Worm (Caenorhabditis elegans) whole organism, L4 larva: Measurements from ENCODE around the gene aat-3.

Experiments used
- D1046.2 ChIP-seq: fragments of 200-800 bp; sonication (Bioruptor generic); IDR thresholded peaks from 2 replicates; pipeline ENCODE4 v1.3.6; 2022; ENCODE audit warnings: missing genetic modification characterization, missing compliant biosample characterization
- F10B5.3 ChIP-seq: sonication (generic microtip); optimal IDR thresholded peaks from 2 replicates; lab custom pipeline; 2016; ENCODE audit warnings: mild to moderate bottlenecking, missing genetic modification characterization, missing compliant biosample characterization
- F37D6.2 ChIP-seq: sonication (generic microtip); optimal IDR thresholded peaks from 2 replicates; lab custom pipeline; 2016; ENCODE audit warnings: mild to moderate bottlenecking, missing genetic modification characterization, missing compliant biosample characterization
- T20F7.1 ChIP-seq: fragments of 200-800 bp; sonication (Bioruptor generic); optimal IDR thresholded peaks from 2 replicates; lab custom pipeline; 2018; ENCODE audit warnings: mild to moderate bottlenecking, missing genetic modification characterization, missing compliant biosample characterization
- T26A8.4 ChIP-seq: fragments of 200-800 bp; sonication (Bioruptor generic); IDR thresholded peaks from 2 replicates; pipeline ENCODE4 v1.3.6; 2022; ENCODE audit warnings: missing genetic modification characterization, missing compliant biosample characterization
- Y105C5A.15 ChIP-seq: fragments of 200-800 bp; sonication (Bioruptor generic); IDR thresholded peaks from 2 replicates; pipeline ENCODE4 v1.3.6; 2022; ENCODE audit warnings: missing genetic modification characterization, missing compliant biosample characterization
- Y48G9A.11 ChIP-seq: fragments of 200-800 bp; sonication (Bioruptor generic); IDR thresholded peaks from 2 replicates; pipeline ENCODE4 v1.3.6; 2022; ENCODE audit warnings: missing genetic modification reagents, missing genetic modification characterization, missing compliant biosample characterization
- Y75B8A.6 ChIP-seq: fragments of 200-800 bp; sonication (Bioruptor generic); IDR thresholded peaks from 2 replicates; pipeline ENCODE4 v1.3.6; 2022; ENCODE audit warnings: missing genetic modification reagents, missing genetic modification characterization, missing compliant biosample characterization
- aha-1 ChIP-seq: fragments of 150-350 bp; peaks from one replicate; lab custom pipeline; 2014; ENCODE audit warnings: missing biosample characterization, missing genetic modification characterization
- ama-1 ChIP-seq: fragments of 150-350 bp; optimal IDR thresholded peaks from 2 replicates; lab custom pipeline; 2014; ENCODE audit warnings: inconsistent platforms, mixed read lengths
- attf-4 ChIP-seq: sonication (generic microtip); optimal IDR thresholded peaks from 3 replicates; lab custom pipeline; 2017; ENCODE audit warnings: missing biosample characterization, missing genetic modification characterization
- ceh-20 ChIP-seq: fragments of 200-800 bp; sonication (Bioruptor generic); IDR thresholded peaks from 2 replicates; pipeline ENCODE4 v1.3.6; 2022; ENCODE audit warnings: missing genetic modification reagents, missing genetic modification characterization, missing compliant biosample characterization
- ceh-62 ChIP-seq: sonication (generic microtip); optimal IDR thresholded peaks from 2 replicates; lab custom pipeline; 2017; ENCODE audit warnings: missing biosample characterization, missing genetic modification characterization
- ceh-82 ChIP-seq: sonication (generic microtip); optimal IDR thresholded peaks from 2 replicates; lab custom pipeline; 2017; ENCODE audit warnings: missing biosample characterization, missing genetic modification characterization
- ctbp-1 ChIP-seq: fragments of 200-800 bp; sonication (Bioruptor generic); IDR thresholded peaks from 2 replicates; pipeline ENCODE4 v1.3.6; 2022; ENCODE audit warnings: missing genetic modification reagents, missing genetic modification characterization, missing compliant biosample characterization
- daf-16 ChIP-seq, 3 experiments: sonication (generic microtip); optimal IDR thresholded peaks; 2 replicates each; lab custom pipeline; 2016 to 2017; ENCODE audit warnings: missing genetic modification characterization in 3 of 3, missing genetic modification reagents in 3 of 3, mild to moderate bottlenecking in 2 of 3, missing compliant biosample characterization in 2 of 3, missing biosample characterization in 1 of 3, moderate library complexity in 1 of 3
- daf-8 ChIP-seq: fragments of 200-800 bp; sonication (Bioruptor generic); IDR thresholded peaks from 2 replicates; pipeline ENCODE4 v1.3.6; 2022; ENCODE audit warnings: missing genetic modification characterization, missing compliant biosample characterization
- dpl-1 ChIP-seq: fragments of 150-350 bp; optimal IDR thresholded peaks from 2 replicates; lab custom pipeline; 2014; ENCODE audit warnings: missing biosample characterization, missing genetic modification reagents, missing genetic modification characterization
- duxl-1 ChIP-seq: sonication (generic microtip); optimal IDR thresholded peaks from 2 replicates; lab custom pipeline; 2016; ENCODE audit warnings: mild to moderate bottlenecking, missing genetic modification characterization, moderate library complexity, missing compliant biosample characterization; ENCODE audit not compliant: poor library complexity
- dve-1 ChIP-seq: sonication (generic microtip); optimal IDR thresholded peaks from 2 replicates; lab custom pipeline; 2017; ENCODE audit warnings: antibody characterized with exemption, mild to moderate bottlenecking, missing genetic modification characterization, missing compliant biosample characterization; ENCODE audit not compliant: insufficient read depth
- egl-27 ChIP-seq: sonication (generic microtip); optimal IDR thresholded peaks from 3 replicates; lab custom pipeline; 2017; ENCODE audit warnings: missing biosample characterization, missing genetic modification reagents, missing genetic modification characterization
- fos-1 ChIP-seq: fragments of 150-350 bp; optimal IDR thresholded peaks from 2 replicates; lab custom pipeline; 2014; ENCODE audit warnings: missing biosample characterization, missing genetic modification characterization
- gei-8 ChIP-seq: fragments of 200-800 bp; sonication (Bioruptor generic); optimal IDR thresholded peaks from 2 replicates; lab custom pipeline; 2018; ENCODE audit warnings: mild to moderate bottlenecking, missing genetic modification characterization, missing compliant biosample characterization
- hif-1 ChIP-seq, 2 experiments: sonication (generic microtip); optimal IDR thresholded peaks; 2 replicates each; lab custom pipeline; 2016 to 2017; ENCODE audit warnings: missing compliant biosample characterization in 2 of 2, missing genetic modification characterization in 2 of 2, missing genetic modification reagents in 2 of 2, missing genotype in 2 of 2, mild to moderate bottlenecking in 1 of 2
- jun-1 ChIP-seq: fragments of 150-350 bp; optimal IDR thresholded peaks from 2 replicates; lab custom pipeline; 2014; ENCODE audit warnings: missing biosample characterization, missing genetic modification reagents, missing genetic modification characterization
- lin-13 ChIP-seq: fragments of 150-350 bp; optimal IDR thresholded peaks from 2 replicates; lab custom pipeline; 2014; ENCODE audit warnings: missing biosample characterization, missing genetic modification reagents, missing genetic modification characterization
- lin-15B ChIP-seq: fragments of 150-350 bp; sonication (generic microtip); optimal IDR thresholded peaks from 3 replicates; lab custom pipeline; 2014; ENCODE audit warnings: missing biosample characterization, missing genetic modification characterization
- lin-29 ChIP-seq: fragments of 200-800 bp; sonication (Bioruptor generic); IDR thresholded peaks from 2 replicates; pipeline ENCODE4 v1.3.6; 2022; ENCODE audit warnings: missing genetic modification reagents, missing genetic modification characterization, missing compliant biosample characterization
- lin-38 ChIP-seq: fragments of 200-800 bp; sonication (Bioruptor generic); IDR thresholded peaks from 2 replicates; pipeline ENCODE4 v1.3.6; 2022; ENCODE audit warnings: missing genetic modification reagents, missing genetic modification characterization, missing compliant biosample characterization
- lsy-2 ChIP-seq, 2 experiments: fragments of 150-350 bp in 1 of 2; sonication (generic microtip) in 1 of 2; optimal IDR thresholded peaks; 2 replicates each; lab custom pipeline; 2014 to 2017; ENCODE audit warnings: missing biosample characterization in 2 of 2, missing genetic modification characterization in 2 of 2
- mdl-1 ChIP-seq, 2 experiments: fragments of 150-350 bp in 1 of 2; sonication (generic microtip) in 1 of 2; optimal IDR thresholded peaks; 2 replicates each; lab custom pipeline; 2014 to 2017; ENCODE audit warnings: missing biosample characterization in 2 of 2, missing genetic modification characterization in 2 of 2
- mxl-2 ChIP-seq: fragments of 200-800 bp; sonication (Bioruptor generic); conservative IDR thresholded peaks from 2 replicates; pipeline ENCODE4 v1.3.6; 2022; ENCODE audit warnings: missing genetic modification reagents, missing genetic modification characterization, missing compliant biosample characterization
- mxl-3 ChIP-seq: fragments of 200-800 bp; sonication (Bioruptor generic); optimal IDR thresholded peaks from 2 replicates; lab custom pipeline; 2018; ENCODE audit warnings: mild to moderate bottlenecking, missing genetic modification characterization, missing compliant biosample characterization
- nhr-10 ChIP-seq: fragments of 150-350 bp; optimal IDR thresholded peaks from 2 replicates; lab custom pipeline; 2014; ENCODE audit warnings: missing biosample characterization, missing genetic modification characterization
- nhr-237 ChIP-seq: sonication (generic microtip); optimal IDR thresholded peaks from 2 replicates; lab custom pipeline; 2017; ENCODE audit warnings: missing biosample characterization, missing genetic modification characterization
- nhr-28 ChIP-seq: fragments of 150-350 bp; optimal IDR thresholded peaks from 2 replicates; lab custom pipeline; 2014; ENCODE audit warnings: missing biosample characterization, missing genetic modification characterization
- nhr-41 ChIP-seq: fragments of 200-800 bp; sonication (Bioruptor generic); IDR thresholded peaks from 2 replicates; pipeline ENCODE4 v1.3.6; 2022; ENCODE audit warnings: missing genetic modification reagents, missing genetic modification characterization, missing compliant biosample characterization
- nhr-76 ChIP-seq: fragments of 150-350 bp; optimal IDR thresholded peaks from 2 replicates; lab custom pipeline; 2014; ENCODE audit warnings: missing biosample characterization, missing genetic modification characterization
- pha-4 ChIP-seq, 2 experiments: fragments of 150-350 bp in 1 of 2; fragments of 200-800 bp in 1 of 2; sonication (Bioruptor generic) in 1 of 2; IDR thresholded peaks in 1 of 2; optimal IDR thresholded peaks in 1 of 2; 2 replicates each; pipeline versions ENCODE4 v1.3.6 to Lab custom; 2014 to 2022; ENCODE audit warnings: missing genetic modification characterization in 2 of 2, missing genetic modification reagents in 2 of 2, missing biosample characterization in 1 of 2, missing compliant biosample characterization in 1 of 2
- rbr-2 ChIP-seq: sonication (generic microtip); optimal IDR thresholded peaks from 2 replicates; lab custom pipeline; 2016; ENCODE audit warnings: missing genotype, missing genetic modification characterization, missing compliant biosample characterization
- sdz-12 ChIP-seq: fragments of 200-800 bp; sonication (Bioruptor generic); optimal IDR thresholded peaks from 2 replicates; lab custom pipeline; 2018; ENCODE audit warnings: mild to moderate bottlenecking, missing genetic modification characterization, missing compliant biosample characterization
- skn-1 ChIP-seq: fragments of 150-350 bp; optimal IDR thresholded peaks from 2 replicates; lab custom pipeline; 2014; ENCODE audit warnings: missing biosample characterization, missing genetic modification characterization
- snpc-1.2 ChIP-seq: fragments of 200-800 bp; sonication (Bioruptor generic); IDR thresholded peaks from 2 replicates; pipeline ENCODE4 v1.3.6; 2022; ENCODE audit warnings: missing genetic modification reagents, missing genetic modification characterization, missing compliant biosample characterization
- spr-1 ChIP-seq: sonication (generic microtip); optimal IDR thresholded peaks from 2 replicates; lab custom pipeline; 2016; ENCODE audit warnings: mild to moderate bottlenecking, missing genetic modification characterization, missing compliant biosample characterization
- tag-97 ChIP-seq: fragments of 200-800 bp; sonication (Bioruptor generic); IDR thresholded peaks from 2 replicates; pipeline ENCODE4 v1.3.6; 2022; ENCODE audit warnings: missing genetic modification characterization, missing compliant biosample characterization
- unc-62 ChIP-seq, 3 experiments: fragments of 150-350 bp in 1 of 3; sonication (generic microtip); optimal IDR thresholded peaks in 2 of 3; peaks in 1 of 3; 1 replicate in 1 of 3; 2 replicates in 2 of 3; lab custom pipeline; 2014 to 2017; ENCODE audit warnings: missing biosample characterization in 3 of 3, missing genetic modification characterization in 3 of 3, missing genetic modification reagents in 3 of 3, missing genotype in 1 of 3
- vab-7 ChIP-seq: fragments of 200-800 bp; sonication (Bioruptor generic); IDR thresholded peaks from 2 replicates; pipeline ENCODE4 v1.3.6; 2022; ENCODE audit warnings: missing genetic modification reagents, missing genetic modification characterization, missing compliant biosample characterization
- zip-11 ChIP-seq: fragments of 200-800 bp; sonication (Bioruptor generic); IDR thresholded peaks from 2 replicates; pipeline ENCODE4 v1.3.6; 2022; ENCODE audit warnings: missing genetic modification characterization, missing compliant biosample characterization
- zip-2 ChIP-seq: fragments of 150-350 bp; optimal IDR thresholded peaks from 2 replicates; lab custom pipeline; 2014; ENCODE audit warnings: missing biosample characterization, missing genetic modification characterization
- ztf-11 ChIP-seq: fragments of 150-350 bp; optimal IDR thresholded peaks from 2 replicates; lab custom pipeline; 2014; ENCODE audit warnings: missing biosample characterization, missing genetic modification characterization

The aat-3 gene

ce11 chrX:2549322-2549721 is 2.7 kb upstream of the aat-3 start (continued):
- TF ChIP-seq F37D6.2 (tag; lab: Kevin White, UChicago) (peak; percentile 7), D1046.2 (no peak), Y105C5A.15 (GFP tag; lab: Robert Waterston, UW) (peak; percentile 46; the same call in 1 of the 2 replicates), jun-1 (tag; lab: Kevin White, UChicago) (peak; percentile 58), mxl-2 (GFP tag; lab: Robert Waterston, UW) (0 out of 2 replicates have a peak, but pooled peaks have one; percentile 30), ceh-82 (tag; lab: Kevin White, UChicago) (no peak), tag-97 (no peak), nhr-237 (tag; lab: Kevin White, UChicago) (no peak), ceh-20 (GFP tag; lab: Robert Waterston, UW) (peak; percentile 11; the same call in 1 of the 2 replicates), dve-1 (tag; lab: Kevin White, UChicago) (peak; percentile 69), Y75B8A.6 (0 out of 2 replicates have a peak, but pooled peaks have one; percentile 72), pha-4 (GFP tag; IDR thresholded peaks at IDR 0.05; lab: Robert Waterston, UW) (peak; percentile 81), pha-4 (tag; optimal IDR thresholded peaks at IDR 0.05; lab: Kevin White, UChicago) (no peak), zip-2 (tag; lab: Kevin White, UChicago) (peak; percentile 57), lin-15B (tag; lab: Kevin White, UChicago) (no peak), egl-27 (no peak), vab-7 (GFP tag; lab: Robert Waterston, UW) (peak; percentile 87), ctbp-1 (GFP tag; lab: Robert Waterston, UW) (peak; percentile 83), lsy-2 (tag; optimal IDR thresholded peaks at IDR 0.05; lab: Kevin White, UChicago) (peak in 1 of 2 experiments; percentile 65), fos-1 (tag; lab: Kevin White, UChicago) (no peak), gei-8 (GFP tag; lab: Kevin White, UChicago) (peak; percentile 75), mdl-1 (tag; optimal IDR thresholded peaks at IDR 0.05; lab: Kevin White, UChicago) (peak in 1 of 2 experiments; percentile 23), daf-8 (GFP tag; lab: Robert Waterston, UW) (no peak), lin-29 (GFP tag; lab: Robert Waterston, UW) (no peak; the same call in 1 of the 2 replicates), duxl-1 (tag; lab: Kevin White, UChicago) (peak; percentile 34), nhr-41 (GFP tag; lab: Robert Waterston, UW) (peak; percentile 88), dpl-1 (GFP tag; lab: Kevin White, UChicago) (peak; percentile 6), T26A8.4 (peak; percentile 80), hif-1 (tag; optimal IDR thresholded peaks at IDR 0.05; lab: Kevin White, UChicago) (peak; percentile 43 to 68), lin-13 (GFP tag; lab: Kevin White, UChicago) (peak; percentile 71), ama-1 (no peak), sdz-12 (peak; percentile 62), Y48G9A.11 (GFP tag; lab: Robert Waterston, UW) (peak; percentile 77), spr-1 (tag; lab: Kevin White, UChicago) (peak; percentile 66), T20F7.1 (GFP tag; lab: Kevin White, UChicago) (peak; percentile 28), daf-16 (GFP tag; optimal IDR thresholded peaks at IDR 0.05; lab: Kevin White, UChicago) (peak; percentile 58 to 91), daf-16 (tag; optimal IDR thresholded peaks at IDR 0.05; lab: Kevin White, UChicago) (peak; percentile 85), lin-38 (peak; percentile 69), unc-62 (GFP tag; optimal IDR thresholded peaks at IDR 0.05 in 1 of 2; lab: Kevin White, UChicago) (peak in 1 of 2 experiments; percentile 85), unc-62 (tag; optimal IDR thresholded peaks at IDR 0.05; lab: Kevin White, UChicago) (no peak), nhr-10 (tag; lab: Kevin White, UChicago) (no peak), snpc-1.2 (GFP tag; lab: Robert Waterston, UW) (peak; percentile 90), nhr-76 (no peak), mxl-3 (GFP tag; lab: Kevin White, UChicago) (no peak), skn-1 (tag; lab: Kevin White, UChicago) (no peak), zip-11 (GFP tag; lab: Robert Waterston, UW) (0 out of 2 replicates have a peak, but pooled peaks have one; percentile 64), aha-1 (tag; lab: Kevin White, UChicago) (peak; percentile 92), rbr-2 (tag; lab: Kevin White, UChicago) (peak; percentile 69), ztf-11 (no peak), attf-4 (tag; lab: Kevin White, UChicago) (no peak), ceh-62 (tag; lab: Kevin White, UChicago) (no peak), nhr-28 (tag; lab: Kevin White, UChicago) (peak; percentile 64), F10B5.3 (peak; percentile 61)
